Fruit fly (Drosophila melanogaster): ENCODE measurements around the gene CG14204.
A peak's percentile ranks its signal among the peaks of the same experiment; 100 is the strongest.

The CG14204 gene

DNA sequence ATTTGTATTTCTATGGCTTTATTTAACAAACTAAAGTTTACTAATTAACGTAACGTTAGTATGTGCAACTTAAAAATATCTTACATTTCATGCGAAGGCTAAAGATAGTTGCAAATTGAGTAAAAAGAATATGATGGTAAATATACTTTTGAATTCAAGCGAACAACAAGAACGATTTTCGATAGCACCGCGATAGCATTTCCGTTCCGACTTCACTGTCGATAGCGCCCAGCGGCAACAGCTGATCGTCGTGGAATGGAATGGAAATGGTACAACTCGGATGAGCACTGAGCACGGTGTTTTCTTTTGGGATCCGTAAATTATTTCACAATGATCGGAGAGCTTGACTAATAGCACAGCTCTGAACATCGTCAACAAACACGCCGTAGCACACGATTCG, 30.1 kb downstream of the CG14204 start (continued):
- TF ChIP-seq wdn (GFP tag; IDR thresholded peaks at IDR 0.05) (no peak), CG3163 (GFP tag; optimal IDR thresholded peaks at IDR 0.05) (no peak), CG14667 (GFP tag; IDR thresholded peaks at IDR 0.05) (no peak), ems (GFP tag; optimal IDR thresholded peaks at IDR 0.05) (peak; percentile 0), CG30431 (GFP tag; optimal IDR thresholded peaks at IDR 0.05) (no peak), CG2116 (GFP tag; optimal IDR thresholded peaks at IDR 0.05) (peak; percentile 94), pzg (GFP tag; optimal IDR thresholded peaks at IDR 0.05) (peak; percentile 57), CG2129 (GFP tag; IDR thresholded peaks at IDR 0.05; ENCODE audit: partially characterized antibody) (no peak), pfk (GFP tag; optimal IDR thresholded peaks at IDR 0.05) (peak; percentile 97), maf-S (GFP tag; optimal IDR thresholded peaks at IDR 0.05) (no peak), CkIIα-i1 (GFP tag; IDR thresholded peaks at IDR 0.05) (no peak), CG17568 (GFP tag; optimal IDR thresholded peaks at IDR 0.05) (no peak), Ptx1 (GFP tag; IDR thresholded peaks at IDR 0.05) (no peak), Xrp1 (GFP tag; IDR thresholded peaks at IDR 0.05) (no peak), sd (tag; optimal IDR thresholded peaks at IDR 0.05) (no peak), tup (GFP tag; optimal IDR thresholded peaks at IDR 0.05) (no peak), Lim3 (GFP tag; IDR thresholded peaks at IDR 0.05) (no peak), CG18599 (GFP tag; optimal IDR thresholded peaks at IDR 0.05) (no peak), odd (GFP tag; optimal IDR thresholded peaks at IDR 0.05) (peak; percentile 70), CG30020 (tag; optimal IDR thresholded peaks at IDR 0.05) (peak; percentile 44), Opbp (GFP tag; IDR thresholded peaks at IDR 0.05; ENCODE audit: partially characterized antibody) (peak; percentile 17; the same call in 1 of the 3 replicates), CG8944 (GFP tag; optimal IDR thresholded peaks at IDR 0.05) (no peak), CHES-1-like (GFP tag; optimal IDR thresholded peaks at IDR 0.05) (peak; percentile 24), grau (tag; optimal IDR thresholded peaks at IDR 0.05) (peak; percentile 44), CrebB (tag; optimal IDR thresholded peaks at IDR 0.05) (peak; percentile 81), esg (GFP tag; conservative IDR thresholded peaks at IDR 0.05) (no peak), CG10543 (GFP tag; optimal IDR thresholded peaks at IDR 0.05) (peak; percentile 68), fd3F (GFP tag; optimal IDR thresholded peaks at IDR 0.05) (no peak), tap (tag; optimal IDR thresholded peaks at IDR 0.05) (no peak), CG30403 (GFP tag; optimal IDR thresholded peaks at IDR 0.05) (no peak), Camta (GFP tag; optimal IDR thresholded peaks at IDR 0.05) (no peak), CG4854 (GFP tag; optimal IDR thresholded peaks at IDR 0.05) (no peak), Trl (optimal IDR thresholded peaks at IDR 0.05) (no peak), Trl (GFP tag; optimal IDR thresholded peaks at IDR 0.05) (no peak), CG11247 (GFP tag; IDR thresholded peaks at IDR 0.05) (no peak), Hey (tag; optimal IDR thresholded peaks at IDR 0.05) (no peak), Six4 (GFP tag; optimal IDR thresholded peaks at IDR 0.05) (no peak), Nf-YA (GFP tag; IDR thresholded peaks at IDR 0.05) (no peak), ATbp (GFP tag; optimal IDR thresholded peaks at IDR 0.05) (peak; percentile 60), CG1603 (tag; optimal IDR thresholded peaks at IDR 0.05) (peak; percentile 81), pho (GFP tag; optimal IDR thresholded peaks at IDR 0.05) (no peak), chm (GFP tag; IDR thresholded peaks at IDR 0.05) (peak; percentile 74), CG15073 (GFP tag; optimal IDR thresholded peaks at IDR 0.05) (no peak), Sin3A (optimal IDR thresholded peaks at IDR 0.05) (no peak), Elba2 (GFP tag; optimal IDR thresholded peaks at IDR 0.05) (no peak), h (optimal IDR thresholded peaks at IDR 0.05) (no peak), stc (GFP tag; IDR thresholded peaks at IDR 0.05) (peak; percentile 42; the same call in 1 of the 2 replicates), shn (GFP tag; optimal IDR thresholded peaks at IDR 0.05) (no peak), Optix (GFP tag; IDR thresholded peaks at IDR 0.05) (no peak), Sox100B (GFP tag; optimal IDR thresholded peaks at IDR 0.05) (no peak), slou (GFP tag; optimal IDR thresholded peaks at IDR 0.05) (no peak), oc (tag; optimal IDR thresholded peaks at IDR 0.05) (no peak), CG4730 (GFP tag; IDR thresholded peaks at IDR 0.05) (no peak), usp (GFP tag; optimal IDR thresholded peaks at IDR 0.05) (no peak)
